Worm (Caenorhabditis elegans) whole organism, L1 larva: ENCODE measurements around the gene srz-37.
A peak's percentile ranks its signal among the peaks of the same experiment; 100 is the strongest.

Experiments used
- C16A3.4 ChIP-seq: fragments of 150-350 bp; optimal IDR thresholded peaks from 2 replicates; lab custom pipeline; 2014; ENCODE audit warnings: missing biosample characterization, missing genetic modification characterization
- aly-2 ChIP-seq: fragments of 150-350 bp; optimal IDR thresholded peaks from 2 replicates; lab custom pipeline; 2014; ENCODE audit warnings: missing biosample characterization, missing genetic modification characterization
- blmp-1 ChIP-seq: fragments of 150-350 bp; optimal IDR thresholded peaks from 2 replicates; lab custom pipeline; 2014; ENCODE audit warnings: missing biosample characterization, missing genetic modification characterization
- ceh-8 ChIP-seq: fragments of 200-800 bp; sonication (Bioruptor generic); optimal IDR thresholded peaks from 2 replicates; lab custom pipeline; 2018; ENCODE audit warnings: mild to moderate bottlenecking, missing genetic modification characterization, moderate library complexity, missing compliant biosample characterization
- ceh-82 ChIP-seq, 3 experiments: fragments of 150-350 bp in 1 of 3; sonication (generic microtip) in 2 of 3; optimal IDR thresholded peaks; 2 replicates each; lab custom pipeline; 2014 to 2017; ENCODE audit warnings: missing biosample characterization in 3 of 3, missing genetic modification characterization in 3 of 3
- ceh-90 ChIP-seq: sonication (generic microtip); optimal IDR thresholded peaks from 2 replicates; lab custom pipeline; 2016; ENCODE audit warnings: missing genetic modification characterization, missing compliant biosample characterization
- dpl-1 ChIP-seq, 3 experiments: fragments of 150-350 bp in 2 of 3; sonication (generic microtip) in 1 of 3; optimal IDR thresholded peaks; 2 replicates each; lab custom pipeline; 2014 to 2017; ENCODE audit warnings: missing biosample characterization in 3 of 3, missing genetic modification characterization in 3 of 3, missing genetic modification reagents in 3 of 3
- efl-1 ChIP-seq, 4 experiments: fragments of 150-350 bp; optimal IDR thresholded peaks in 3 of 4; peaks in 1 of 4; 1 replicate in 1 of 4; 2 replicates in 3 of 4; lab custom pipeline; 2014; ENCODE audit warnings: missing biosample characterization in 2 of 4, missing genetic modification characterization in 2 of 4, missing genetic modification reagents in 2 of 4
- egl-27 ChIP-seq, 2 experiments: fragments of 150-350 bp in 1 of 2; sonication (generic microtip); optimal IDR thresholded peaks; 3 replicates each; lab custom pipeline; 2017 to 2018; ENCODE audit warnings: missing biosample characterization in 2 of 2, missing genetic modification characterization in 2 of 2, missing genetic modification reagents in 2 of 2
- elt-3 ChIP-seq, 6 experiments: fragments of 150-350 bp in 1 of 6; sonication (generic microtip); optimal IDR thresholded peaks; 2 replicates each; lab custom pipeline; 2017 to 2018; ENCODE audit warnings: missing biosample characterization in 6 of 6, missing genetic modification characterization in 6 of 6, inconsistent platforms in 1 of 6
- ets-5 ChIP-seq: fragments of 200-800 bp; sonication (Bioruptor generic); IDR thresholded peaks from 2 replicates; pipeline ENCODE4 v1.3.6; 2022; ENCODE audit warnings: missing genetic modification characterization, missing compliant biosample characterization
- fkh-10 ChIP-seq: sonication (generic microtip); optimal IDR thresholded peaks from 2 replicates; lab custom pipeline; 2017; ENCODE audit warnings: missing biosample characterization, missing genetic modification reagents, missing genetic modification characterization
- fkh-4 ChIP-seq: sonication (generic microtip); optimal IDR thresholded peaks from 2 replicates; lab custom pipeline; 2016; ENCODE audit warnings: missing compliant biosample characterization, missing genetic modification characterization, borderline replicate concordance
- fkh-8 ChIP-seq: sonication (generic microtip); optimal IDR thresholded peaks from 2 replicates; lab custom pipeline; 2016; ENCODE audit warnings: mild to moderate bottlenecking, missing genetic modification characterization, missing compliant biosample characterization
- grh-1 ChIP-seq: fragments of 200-800 bp; sonication (Bioruptor generic); IDR thresholded peaks from 2 replicates; pipeline ENCODE4 v1.3.6; 2022; ENCODE audit warnings: missing genetic modification reagents, missing genetic modification characterization, missing compliant biosample characterization
- irx-1 ChIP-seq: sonication (generic microtip); optimal IDR thresholded peaks from 2 replicates; lab custom pipeline; 2016; ENCODE audit warnings: missing genetic modification characterization, missing compliant biosample characterization
- jun-1 ChIP-seq: fragments of 150-350 bp; optimal IDR thresholded peaks from 2 replicates; lab custom pipeline; 2014; ENCODE audit warnings: missing biosample characterization, missing genetic modification reagents, missing genetic modification characterization
- lin-14 ChIP-seq: fragments of 200-800 bp; sonication (Bioruptor generic); optimal IDR thresholded peaks from 2 replicates; lab custom pipeline; 2018; ENCODE audit warnings: mild to moderate bottlenecking, missing genetic modification characterization, moderate library complexity, missing compliant biosample characterization
- lin-35 ChIP-seq, 2 experiments: fragments of 150-350 bp; optimal IDR thresholded peaks; 2 replicates each; lab custom pipeline; 2014; ENCODE audit warnings: missing biosample characterization in 2 of 2, missing genetic modification characterization in 2 of 2, missing genetic modification reagents in 2 of 2
- lir-3 ChIP-seq: sonication (generic microtip); optimal IDR thresholded peaks from 2 replicates; lab custom pipeline; 2016; ENCODE audit warnings: mild to moderate bottlenecking, missing genetic modification characterization, moderate library complexity, missing compliant biosample characterization; ENCODE audit not compliant: poor library complexity
- lsy-2 ChIP-seq, 2 experiments: fragments of 150-350 bp; optimal IDR thresholded peaks; 2 replicates each; lab custom pipeline; 2014; ENCODE audit warnings: missing biosample characterization in 2 of 2, missing genetic modification characterization in 2 of 2
- mep-1 ChIP-seq: fragments of 150-350 bp; optimal IDR thresholded peaks from 2 replicates; lab custom pipeline; 2014; ENCODE audit warnings: missing biosample characterization, missing genetic modification characterization
- nhr-11 ChIP-seq: fragments of 150-350 bp; optimal IDR thresholded peaks from 2 replicates; lab custom pipeline; 2014; ENCODE audit warnings: missing biosample characterization, missing genetic modification characterization
- nhr-20 ChIP-seq: sonication (generic microtip); optimal IDR thresholded peaks from 2 replicates; lab custom pipeline; 2016; ENCODE audit warnings: mild to moderate bottlenecking, missing genetic modification characterization, missing compliant biosample characterization
- nhr-237 ChIP-seq: fragments of 150-350 bp; optimal IDR thresholded peaks from 2 replicates; lab custom pipeline; 2014; ENCODE audit warnings: missing biosample characterization, missing genetic modification characterization
- nhr-28 ChIP-seq: fragments of 150-350 bp; optimal IDR thresholded peaks from 2 replicates; lab custom pipeline; 2014; ENCODE audit warnings: missing biosample characterization, missing genetic modification characterization
- nhr-71 ChIP-seq: sonication (generic microtip); optimal IDR thresholded peaks from 2 replicates; lab custom pipeline; 2016; ENCODE audit warnings: mild to moderate bottlenecking, missing genetic modification characterization, moderate library complexity, missing compliant biosample characterization
- nhr-85 ChIP-seq: sonication (generic microtip); peaks from one replicate; lab custom pipeline; 2016; ENCODE audit warnings: missing genetic modification characterization, inconsistent platforms, missing compliant biosample characterization
- pax-3 ChIP-seq: fragments of 200-800 bp; sonication (Bioruptor generic); optimal IDR thresholded peaks from 2 replicates; lab custom pipeline; 2018; ENCODE audit warnings: mild to moderate bottlenecking, missing genetic modification characterization, moderate library complexity, missing compliant biosample characterization
- skn-1 ChIP-seq: fragments of 150-350 bp; optimal IDR thresholded peaks from 2 replicates; lab custom pipeline; 2014; ENCODE audit warnings: missing biosample characterization, missing genetic modification characterization
- snpc-4 ChIP-seq: fragments of 150-350 bp; optimal IDR thresholded peaks from 2 replicates; lab custom pipeline; 2014; ENCODE audit warnings: missing biosample characterization, missing genetic modification characterization
- sox-4 ChIP-seq: sonication (generic microtip); optimal IDR thresholded peaks from 2 replicates; lab custom pipeline; 2016; ENCODE audit warnings: missing genetic modification characterization, missing compliant biosample characterization
- tlp-1 ChIP-seq: fragments of 150-350 bp; optimal IDR thresholded peaks from 2 replicates; lab custom pipeline; 2014; ENCODE audit warnings: missing biosample characterization, missing genetic modification characterization
- unc-130 ChIP-seq: fragments of 150-350 bp; optimal IDR thresholded peaks from 2 replicates; lab custom pipeline; 2017; ENCODE audit warnings: missing biosample characterization, missing genetic modification characterization, inconsistent platforms
- vab-15 ChIP-seq: sonication (generic microtip); optimal IDR thresholded peaks from 2 replicates; lab custom pipeline; 2017; ENCODE audit warnings: missing genotype, mild to moderate bottlenecking, missing genetic modification characterization, missing compliant biosample characterization
- xbp-1 ChIP-seq: sonication (generic microtip); optimal IDR thresholded peaks from 2 replicates; lab custom pipeline; 2016; ENCODE audit warnings: missing genetic modification characterization, missing compliant biosample characterization
- zag-1 ChIP-seq: fragments of 150-350 bp; optimal IDR thresholded peaks from 2 replicates; lab custom pipeline; 2014; ENCODE audit warnings: missing biosample characterization, missing genetic modification characterization
- zip-4 ChIP-seq: fragments of 200-800 bp; sonication (Bioruptor generic); optimal IDR thresholded peaks from 2 replicates; lab custom pipeline; 2018; ENCODE audit warnings: mild to moderate bottlenecking, missing genetic modification characterization, moderate library complexity, missing compliant biosample characterization

The srz-37 gene

DNA sequence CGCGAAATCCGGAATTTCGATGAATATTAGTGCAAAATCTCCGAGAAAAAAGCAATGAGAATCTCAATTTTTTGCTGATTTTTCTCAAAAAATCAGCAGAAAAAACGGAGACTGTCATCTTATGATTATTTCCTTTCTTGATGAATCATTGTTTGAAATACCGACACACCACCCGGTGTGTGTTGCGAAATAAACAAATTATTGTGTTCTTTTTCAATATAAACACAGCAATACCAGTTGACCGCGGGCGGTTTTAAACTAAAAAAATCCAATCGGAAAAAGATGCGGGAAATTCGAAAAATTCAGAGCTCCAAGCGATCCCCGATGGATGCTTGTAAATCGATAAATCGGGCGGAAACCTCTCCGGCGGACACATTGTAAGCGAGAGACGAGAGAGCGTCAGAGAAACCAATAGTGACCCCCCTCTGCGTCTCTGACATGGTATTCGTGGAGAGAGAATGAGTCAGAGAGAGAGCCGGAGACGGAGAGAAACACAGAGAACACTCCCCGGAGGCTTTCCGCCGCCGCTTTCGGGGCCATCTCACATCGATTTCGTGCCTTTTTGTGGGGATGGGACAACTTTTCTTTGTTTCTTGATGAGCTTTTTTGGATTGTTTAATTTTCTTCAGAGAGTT is 33.9 kb upstream of the srz-37 start (continued):
- TF ChIP-seq mep-1 (tag; lab: Kevin White, UChicago) (peak; percentile 25), zip-4 (GFP tag; lab: Kevin White, UChicago) (peak; percentile 50), fkh-8 (peak; percentile 37), jun-1 (peak; percentile 58), nhr-71 (tag; lab: Kevin White, UChicago) (peak; percentile 66), ceh-82 (tag; optimal IDR thresholded peaks at IDR 0.05; lab: Kevin White, UChicago) (peak; percentile 58 to 83 (median 59)), fkh-10 (GFP tag; lab: Kevin White, UChicago) (no peak), tlp-1 (tag; lab: Kevin White, UChicago) (no peak), skn-1 (tag; lab: Kevin White, UChicago) (peak; percentile 90), lsy-2 (tag; optimal IDR thresholded peaks at IDR 0.05; lab: Kevin White, UChicago) (peak; percentile 34 to 70), blmp-1 (peak; percentile 41), grh-1 (GFP tag; lab: Robert Waterston, UW) (no peak), lin-14 (GFP tag; lab: Kevin White, UChicago) (peak; percentile 87), fkh-4 (tag; lab: Kevin White, UChicago) (no peak), efl-1 (optimal IDR thresholded peaks at IDR 0.05; lab: Kevin White, UChicago) (peak; percentile 61 to 71), efl-1 (GFP tag; optimal IDR thresholded peaks at IDR 0.05 in 1 of 2; lab: Kevin White, UChicago) (peak; percentile 49 to 96), nhr-20 (tag; lab: Kevin White, UChicago) (peak; percentile 42), C16A3.4 (tag; lab: Kevin White, UChicago) (peak; percentile 24)

DNA sequence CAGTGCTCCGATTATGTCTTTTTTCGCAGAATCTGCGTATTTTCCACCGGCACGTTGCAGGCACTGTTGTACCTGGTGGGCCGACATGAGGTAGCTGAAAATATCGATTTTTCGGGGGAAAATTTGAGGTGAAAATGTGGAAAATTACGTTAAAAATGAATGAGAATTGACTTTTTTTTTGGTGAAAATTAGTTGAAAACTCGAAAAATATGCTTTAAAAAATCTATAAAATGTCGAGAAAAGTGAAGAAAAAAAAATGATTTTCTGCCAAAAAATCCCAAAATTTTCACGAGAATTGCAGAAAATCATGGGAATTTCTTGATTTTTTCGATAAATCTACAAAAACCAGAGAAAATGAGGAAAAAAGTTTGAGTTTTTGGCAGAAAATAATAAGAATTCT is 32.8 kb upstream of the srz-37 start, which contains the start of gene tsg-101:
TSS of gene tsg-101 (minus strand) at position 101 of the 400 bp plus-strand sequence.
- no peak for TF ChIP-seq blmp-1
- no peak for TF ChIP-seq egl-27 (tag; optimal IDR thresholded peaks at IDR 0.05; lab: Kevin White, UChicago)
- no peak for TF ChIP-seq lin-35 (GFP tag; optimal IDR thresholded peaks at IDR 0.05; lab: Kevin White, UChicago)
- TF ChIP-seq ceh-90 (tag; lab: Kevin White, UChicago), result no peak
- no peak for TF ChIP-seq zip-4 (GFP tag; lab: Kevin White, UChicago)
- TF ChIP-seq vab-15 (tag; lab: Kevin White, UChicago), result no peak
- TF ChIP-seq pax-3 (tag; lab: Kevin White, UChicago), result no peak
- no peak for TF ChIP-seq irx-1 (tag; lab: Kevin White, UChicago)
- no peak for TF ChIP-seq skn-1 (tag; lab: Kevin White, UChicago)
- no peak for TF ChIP-seq zag-1 (tag; lab: Kevin White, UChicago)
- no peak for TF ChIP-seq unc-130 (tag; lab: Kevin White, UChicago)
- no peak for TF ChIP-seq lin-14 (GFP tag; lab: Kevin White, UChicago)
- TF ChIP-seq ceh-82 (tag; optimal IDR thresholded peaks at IDR 0.05; lab: Kevin White, UChicago), result no peak
- no peak for TF ChIP-seq nhr-237 (tag; lab: Kevin White, UChicago)
- TF ChIP-seq nhr-85 (tag; lab: Kevin White, UChicago), result no peak
- no peak for TF ChIP-seq nhr-71 (tag; lab: Kevin White, UChicago)
- no peak for TF ChIP-seq sox-4
- no peak for TF ChIP-seq nhr-11 (tag; lab: Kevin White, UChicago)
- TF ChIP-seq aly-2 (tag; lab: Kevin White, UChicago), result no peak

DNA sequence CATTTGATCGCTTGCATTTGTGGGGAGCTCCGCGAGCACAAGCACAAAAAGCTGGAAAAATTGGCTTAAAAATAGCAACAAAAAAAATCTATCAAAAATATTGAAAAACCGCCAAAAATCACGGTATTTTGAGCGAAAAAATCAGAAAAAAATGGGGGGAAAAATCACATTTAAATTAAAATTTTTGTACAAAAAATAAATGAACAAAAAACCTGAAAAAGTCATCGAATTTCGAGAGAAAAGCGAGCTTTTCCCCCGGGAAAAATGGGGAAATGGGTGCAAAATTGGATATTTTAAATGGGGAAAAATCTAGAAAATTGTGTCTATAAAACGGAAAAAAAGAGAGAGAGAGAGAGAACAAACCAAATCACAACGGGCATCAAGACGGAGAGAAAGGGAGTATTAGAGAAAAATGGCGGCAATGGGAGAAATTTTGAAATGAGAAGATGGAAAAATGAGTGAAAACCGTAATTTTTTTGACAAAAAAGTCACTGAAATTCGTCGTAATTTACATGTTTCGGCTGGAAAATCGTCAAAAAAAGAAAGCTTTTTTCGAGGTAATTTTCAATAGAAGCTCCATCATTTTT is 27.9 kb upstream of the srz-37 start, which contains the start of gene ced-10:
TSS of gene ced-10 (minus strand) at position 51 of the 587 bp plus-strand sequence.
- no peak for TF ChIP-seq sox-4
- TF ChIP-seq fkh-4 (tag; lab: Kevin White, UChicago), result no peak
- no peak for TF ChIP-seq nhr-28
- no peak for TF ChIP-seq nhr-11 (tag; lab: Kevin White, UChicago)
- no peak for TF ChIP-seq elt-3 (tag; optimal IDR thresholded peaks at IDR 0.05; lab: Kevin White, UChicago)
- no peak for TF ChIP-seq fkh-10 (GFP tag; lab: Kevin White, UChicago)
- peak in 1 of 2 experiments; percentile 3 for TF ChIP-seq efl-1 (optimal IDR thresholded peaks at IDR 0.05; lab: Kevin White, UChicago)
- peak; percentile 21 to 93 for TF ChIP-seq efl-1 (GFP tag; optimal IDR thresholded peaks at IDR 0.05 in 1 of 2; lab: Kevin White, UChicago)
- TF ChIP-seq lir-3 (tag; lab: Kevin White, UChicago), result no peak
- TF ChIP-seq ets-5, result no peak
- TF ChIP-seq ceh-8 (GFP tag; lab: Kevin White, UChicago), result no peak
- TF ChIP-seq dpl-1 (GFP tag; optimal IDR thresholded peaks at IDR 0.05; lab: Kevin White, UChicago), result peak in 2 of 3 experiments; percentile 1 to 10
- no peak for TF ChIP-seq xbp-1 (tag; lab: Kevin White, UChicago)
- no peak for TF ChIP-seq snpc-4 (tag; lab: Kevin White, UChicago)
